Fruit fly (Drosophila melanogaster) whole organism: ENCODE results near the gene CG6051.

ENCODE experiments used
- CG8478 ChIP-seq: fragments of >200 bp; optimal IDR thresholded peaks from 2 replicates; lab custom pipeline; 2018; ENCODE audit warnings: inconsistent platforms
- Dll ChIP-seq: fragments of >200 bp; optimal IDR thresholded peaks from 2 replicates; lab custom pipeline; 2017
- EcR ChIP-seq, 2 experiments: fragments of >200 bp; optimal IDR thresholded peaks; 2 replicates each; lab custom pipeline; 2017; ENCODE audit warnings: missing biosample characterization in 2 of 2, missing genetic modification characterization in 2 of 2, missing genetic modification reagents in 2 of 2
- pan ChIP-seq: fragments of >200 bp; optimal IDR thresholded peaks from 2 replicates; lab custom pipeline; 2017
- psq ChIP-seq: fragments of >200 bp; optimal IDR thresholded peaks from 2 replicates; lab custom pipeline; 2017
- usp ChIP-seq: fragments of >200 bp; optimal IDR thresholded peaks from 2 replicates; lab custom pipeline; 2017; ENCODE audit warnings: missing biosample characterization, missing genetic modification characterization, mixed read lengths

The CG6051 gene

dm6 chr3R:27177567-27177966 lies 26.7 kb upstream of the CG6051 start:
- TF ChIP-seq Dll (lab: Kevin White, UChicago), result no peak
- no peak for TF ChIP-seq pan (lab: Kevin White, UChicago)
- no peak for TF ChIP-seq usp (GFP tag; lab: Kevin White, UChicago)
- no peak for TF ChIP-seq psq (lab: Kevin White, UChicago)
- no peak for TF ChIP-seq CG8478
- TF ChIP-seq EcR (GFP tag; optimal IDR thresholded peaks at IDR 0.05; lab: Kevin White, UChicago), result no peak

- TF ChIP-seq EcR (GFP tag; optimal IDR thresholded peaks at IDR 0.05; lab: Kevin White, UChicago), result no peak
Measured at dm6 chr3R:27175710-27176109, 24.8 kb upstream of the CG6051 start.

- TF ChIP-seq EcR (GFP tag; optimal IDR thresholded peaks at IDR 0.05; lab: Kevin White, UChicago) (no peak), pan (lab: Kevin White, UChicago) (no peak), psq (lab: Kevin White, UChicago) (no peak), CG8478 (no peak), usp (GFP tag; lab: Kevin White, UChicago) (no peak), Dll (lab: Kevin White, UChicago) (no peak)
Measured at dm6 chr3R:27171153-27171552, 20.3 kb upstream of the CG6051 start.

dm6 chr3R:27167350-27167749 lies 16.5 kb upstream of the CG6051 start:
- no peak for TF ChIP-seq usp (GFP tag; lab: Kevin White, UChicago)
- TF ChIP-seq psq (lab: Kevin White, UChicago), result no peak
- TF ChIP-seq pan (lab: Kevin White, UChicago), result no peak
- TF ChIP-seq EcR (GFP tag; optimal IDR thresholded peaks at IDR 0.05; lab: Kevin White, UChicago), result no peak
- no peak for TF ChIP-seq Dll (lab: Kevin White, UChicago)
- no peak for TF ChIP-seq CG8478

- TF ChIP-seq Dll (lab: Kevin White, UChicago) (no peak), usp (GFP tag; lab: Kevin White, UChicago) (no peak), psq (lab: Kevin White, UChicago) (no peak)
Measured at dm6 chr3R:27165416-27165982, 14.6 kb upstream of the CG6051 start, which contains the start of the genes CG34293 and spn-D. TSS of gene CG34293 (minus strand) at chr3R:27165575. TSS of gene spn-D (plus strand) at chr3R:27165716.

- TF ChIP-seq psq (lab: Kevin White, UChicago) (no peak), EcR (GFP tag; optimal IDR thresholded peaks at IDR 0.05; lab: Kevin White, UChicago) (no peak), CG8478 (no peak), Dll (lab: Kevin White, UChicago) (no peak), pan (lab: Kevin White, UChicago) (no peak), usp (GFP tag; lab: Kevin White, UChicago) (no peak)
Measured at dm6 chr3R:27162824-27163223, 12.0 kb upstream of the CG6051 start, which contains the start of gene ppk31. TSS of gene ppk31 (plus strand) at chr3R:27163124.

dm6 chr3R:27160858-27161257 lies 10.0 kb upstream of the CG6051 start, which contains the start of gene CG5909:
TSS of gene CG5909 (plus strand) at chr3R:27161158.
- TF ChIP-seq pan (lab: Kevin White, UChicago) (no peak), psq (lab: Kevin White, UChicago) (no peak)

- TF ChIP-seq CG8478 (no peak), psq (lab: Kevin White, UChicago) (no peak), EcR (GFP tag; optimal IDR thresholded peaks at IDR 0.05; lab: Kevin White, UChicago) (no peak), usp (GFP tag; lab: Kevin White, UChicago) (no peak), Dll (lab: Kevin White, UChicago) (no peak), pan (lab: Kevin White, UChicago) (no peak)
Measured at dm6 chr3R:27159870-27160269, 9.0 kb upstream of the CG6051 start.

- TF ChIP-seq pan (lab: Kevin White, UChicago) (no peak), EcR (GFP tag; optimal IDR thresholded peaks at IDR 0.05; lab: Kevin White, UChicago) (no peak), Dll (lab: Kevin White, UChicago) (no peak), psq (lab: Kevin White, UChicago) (no peak), usp (GFP tag; lab: Kevin White, UChicago) (no peak)
Measured at dm6 chr3R:27157814-27158213, 6.9 kb upstream of the CG6051 start, which contains the start of gene grass. TSS of gene grass (plus strand) at chr3R:27157948.

dm6 chr3R:27154001-27154400 lies 3.1 kb upstream of the CG6051 start:
- TF ChIP-seq EcR (GFP tag; optimal IDR thresholded peaks at IDR 0.05; lab: Kevin White, UChicago) (no peak), psq (lab: Kevin White, UChicago) (no peak)

dm6 chr3R:27153062-27153878 lies 2.4 kb upstream of the CG6051 start:
- no peak for TF ChIP-seq psq (lab: Kevin White, UChicago)
- TF ChIP-seq pan (lab: Kevin White, UChicago), result no peak
- TF ChIP-seq CG8478, result no peak
- TF ChIP-seq EcR (GFP tag; optimal IDR thresholded peaks at IDR 0.05; lab: Kevin White, UChicago), result no peak
